Worm (Caenorhabditis elegans): ENCODE measurements around the gene epg-5.

DNA sequence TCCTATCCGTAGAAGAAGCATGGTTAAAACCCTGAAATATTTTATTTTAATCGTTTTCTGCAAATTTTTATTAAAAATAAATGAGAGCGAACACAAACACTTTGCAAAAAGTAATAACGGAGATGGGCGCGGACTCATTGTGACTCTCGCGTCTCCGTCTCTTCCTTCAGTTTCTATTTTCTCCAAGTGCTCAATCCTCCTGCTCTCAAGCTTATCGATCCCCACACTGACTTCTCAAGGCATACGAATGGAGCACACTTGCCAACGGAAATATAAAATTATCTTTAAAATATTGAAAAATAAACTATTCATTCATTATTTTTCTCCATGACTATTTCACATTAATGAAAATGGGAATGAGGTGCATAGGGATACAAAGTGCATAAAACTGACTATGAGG lies 11.1 kb downstream of the epg-5 start, which contains the start of gene dnj-8:
- TF ChIP-seq ama-1 (optimal IDR thresholded peaks at IDR 0.05) (no peak), tbx-11 (GFP tag; IDR thresholded peaks at IDR 0.05) (no peak), ceh-36 (tag; optimal IDR thresholded peaks at IDR 0.05) (no peak), pes-1 (GFP tag; IDR thresholded peaks at IDR 0.05) (no peak), hnd-1 (tag; optimal IDR thresholded peaks at IDR 0.05) (no peak), aly-1 (tag; optimal IDR thresholded peaks at IDR 0.05) (no peak), sea-1 (GFP tag; conservative IDR thresholded peaks at IDR 0.05) (no peak), ceh-13 (GFP tag; optimal IDR thresholded peaks at IDR 0.05) (no peak), flt-1 (GFP tag; IDR thresholded peaks at IDR 0.05) (no peak), hmg-4 (GFP tag; optimal IDR thresholded peaks at IDR 0.05) (no peak)
